Fruit fly (Drosophila melanogaster): ENCODE results near the gene CG32091.

Gene CG32091

dm6 chr3L:11683819-11684521 lies 52.8 kb downstream of the CG32091 start, which contains the start of gene Sugb (continued):
- TF ChIP-seq CG10654 (GFP tag; optimal IDR thresholded peaks at IDR 0.05) = peak; percentile 33
- peak; percentile 30; the same call in 1 of the 3 replicates for TF ChIP-seq Opbp (GFP tag; IDR thresholded peaks at IDR 0.05; ENCODE audit: partially characterized antibody)
- TF ChIP-seq CG12219 (GFP tag; optimal IDR thresholded peaks at IDR 0.05) = peak; percentile 14
- TF ChIP-seq Sox100B (GFP tag; optimal IDR thresholded peaks at IDR 0.05) = peak; percentile 54
- no peak; the same call in 1 of the 2 replicates for TF ChIP-seq stc (GFP tag; IDR thresholded peaks at IDR 0.05)
- no peak for TF ChIP-seq sc (optimal IDR thresholded peaks at IDR 0.05)
- no peak for TF ChIP-seq sc (GFP tag; optimal IDR thresholded peaks at IDR 0.05)
- peak; percentile 63 for TF ChIP-seq unpg (GFP tag; optimal IDR thresholded peaks at IDR 0.05)
- TF ChIP-seq Max (GFP tag; optimal IDR thresholded peaks at IDR 0.05) = no peak
- peak; percentile 54 for TF ChIP-seq CG18619 (GFP tag; optimal IDR thresholded peaks at IDR 0.05)
- no peak for TF ChIP-seq CG6654 (GFP tag; optimal IDR thresholded peaks at IDR 0.05)
- no peak for TF ChIP-seq ttk (GFP tag; IDR thresholded peaks at IDR 0.05)
- TF ChIP-seq Gug (GFP tag; IDR thresholded peaks at IDR 0.05) = peak; percentile 74; the same call in 2 of the 4 replicates
- TF ChIP-seq cad (GFP tag; optimal IDR thresholded peaks at IDR 0.05) = no peak
- peak; percentile 35; the same call in 1 of the 2 replicates for TF ChIP-seq Awh (GFP tag; IDR thresholded peaks at IDR 0.05)
- TF ChIP-seq CG4854 (GFP tag; optimal IDR thresholded peaks at IDR 0.05) = no peak
- no peak for TF ChIP-seq CG17186 (GFP tag; optimal IDR thresholded peaks at IDR 0.05)
- TF ChIP-seq CG31388 (GFP tag; optimal IDR thresholded peaks at IDR 0.05) = no peak
- TF ChIP-seq ranshi (GFP tag; IDR thresholded peaks at IDR 0.05) = peak; percentile 27; the same call in 1 of the 2 replicates
- peak; percentile 96 for TF ChIP-seq sqz (GFP tag; optimal IDR thresholded peaks at IDR 0.05)
- TF ChIP-seq cg (GFP tag; optimal IDR thresholded peaks at IDR 0.05) = peak; percentile 18
- no peak for TF ChIP-seq lov (optimal IDR thresholded peaks at IDR 0.05)
- no peak for TF ChIP-seq lov (GFP tag; IDR thresholded peaks at IDR 0.05)
- peak; percentile 65; the same call in 1 of the 2 replicates for TF ChIP-seq amos (GFP tag; IDR thresholded peaks at IDR 0.05; ENCODE audit: partially characterized antibody)
- TF ChIP-seq bsh (GFP tag; optimal IDR thresholded peaks at IDR 0.05) = peak; percentile 37 to 65
- peak; percentile 87 for TF ChIP-seq CG13287 (GFP tag; IDR thresholded peaks at IDR 0.05; ENCODE audit: partially characterized antibody)
- peak; percentile 22 for TF ChIP-seq pzg (GFP tag; optimal IDR thresholded peaks at IDR 0.05)
- no peak for TF ChIP-seq toy (GFP tag; IDR thresholded peaks at IDR 0.05)
- TF ChIP-seq CG13624 (GFP tag; optimal IDR thresholded peaks at IDR 0.05) = peak; percentile 83
- peak; percentile 76 for TF ChIP-seq Scr (GFP tag; IDR thresholded peaks at IDR 0.05; ENCODE audit: partially characterized antibody)
- TF ChIP-seq Dbx (GFP tag; IDR thresholded peaks at IDR 0.05) = no peak
- peak; percentile 66; the same call in 1 of the 3 replicates for TF ChIP-seq dysf (GFP tag; IDR thresholded peaks at IDR 0.05)
- no peak for TF ChIP-seq Ravus (GFP tag; IDR thresholded peaks at IDR 0.05)
- peak; percentile 50 for TF ChIP-seq tin (GFP tag; optimal IDR thresholded peaks at IDR 0.05)
- TF ChIP-seq CG8359 (GFP tag; optimal IDR thresholded peaks at IDR 0.05; ENCODE audit: borderline replicate concordance) = no peak
- peak; percentile 59 for TF ChIP-seq CG1233 (GFP tag; optimal IDR thresholded peaks at IDR 0.05)
- TF ChIP-seq dpn (GFP tag; optimal IDR thresholded peaks at IDR 0.05) = peak; percentile 58 to 73
- TF ChIP-seq Bgb (GFP tag; IDR thresholded peaks at IDR 0.05; ENCODE audit: partially characterized antibody) = peak; percentile 30; the same call in 1 of the 2 replicates
- no peak for TF ChIP-seq ato (GFP tag; IDR thresholded peaks at IDR 0.05; ENCODE audit: partially characterized antibody)
- TF ChIP-seq CG7556 (GFP tag; optimal IDR thresholded peaks at IDR 0.05) = peak; percentile 71
- no peak for TF ChIP-seq ap (GFP tag; IDR thresholded peaks at IDR 0.05)
- TF ChIP-seq CG8924 (tag; optimal IDR thresholded peaks at IDR 0.05) = peak; percentile 52
- TF ChIP-seq shn (GFP tag; optimal IDR thresholded peaks at IDR 0.05) = no peak
- TF ChIP-seq sd (tag; optimal IDR thresholded peaks at IDR 0.05) = peak; percentile 36
- no peak for TF ChIP-seq CG16815 (GFP tag; optimal IDR thresholded peaks at IDR 0.05)
- TF ChIP-seq CG13123 (GFP tag; optimal IDR thresholded peaks at IDR 0.05) = no peak
- peak; percentile 41; the same call in 1 of the 2 replicates for TF ChIP-seq E2f1 (GFP tag; IDR thresholded peaks at IDR 0.05)
- peak; percentile 63 for TF ChIP-seq CG9817 (tag; optimal IDR thresholded peaks at IDR 0.05)
- TF ChIP-seq row (GFP tag; IDR thresholded peaks at IDR 0.05) = peak; percentile 83
